Worm (Caenorhabditis elegans) whole organism, L4/young adult: ENCODE results near the gene F56C3.10.

Source experiments
- dao-5 ChIP-seq: sonication (generic microtip); optimal IDR thresholded peaks from 2 replicates; lab custom pipeline; 2016; ENCODE audit warnings: missing genotype, missing genetic modification characterization, moderate library complexity, missing compliant biosample characterization
- him-1 ChIP-seq: sonication (generic microtip); optimal IDR thresholded peaks from 2 replicates; lab custom pipeline; 2016; ENCODE audit warnings: missing genotype, missing genetic modification reagents, missing genetic modification characterization, missing compliant biosample characterization

- TF ChIP-seq dao-5 (tag; lab: Kevin White, UChicago), result no peak
- no peak for TF ChIP-seq him-1 (tag; lab: Kevin White, UChicago)
Observed at ce11 chrX:1372464-1372863, 9.0 kb downstream of the F56C3.10 start.
